Fruit fly (Drosophila melanogaster) whole organism, embryonic: ENCODE results near the gene BtbVII.
A peak's percentile ranks its signal among the peaks of the same experiment; 100 is the strongest.

Experiments used
- Ada2b ChIP-seq: fragments of 200-800 bp; sonication (Bioruptor generic); IDR thresholded peaks from 2 replicates; pipeline ENCODE4 v1.3.6; 2022; ENCODE audit warnings: missing biosample characterization, missing genetic modification characterization
- Atf-2 ChIP-seq: fragments of 200-800 bp; sonication (Bioruptor generic); optimal IDR thresholded peaks from 2 replicates; lab custom pipeline; 2016; ENCODE audit warnings: missing biosample characterization, missing genetic modification characterization
- CG10209 ChIP-seq: fragments of 200-800 bp; sonication (Bioruptor generic); optimal IDR thresholded peaks from 3 replicates; lab custom pipeline; 2017; ENCODE audit warnings: missing biosample characterization, mild to moderate bottlenecking, missing genetic modification characterization, missing genetic modification reagents
- CG10366 ChIP-seq: fragments of 200-800 bp; sonication (Bioruptor generic); IDR thresholded peaks from 2 replicates; pipeline ENCODE4 v1.3.6; 2022; ENCODE audit warnings: missing biosample characterization, missing genetic modification characterization
- CG12071 ChIP-seq: fragments of 200-800 bp; sonication (Bioruptor generic); optimal IDR thresholded peaks from 3 replicates; lab custom pipeline; 2018; ENCODE audit warnings: missing biosample characterization, mild to moderate bottlenecking, missing genetic modification characterization
- CG14710 ChIP-seq: fragments of 200-800 bp; sonication (Bioruptor generic); optimal IDR thresholded peaks from 3 replicates; lab custom pipeline; 2019; ENCODE audit warnings: missing biosample characterization, mild to moderate bottlenecking, missing genetic modification characterization, moderate library complexity
- CG15479 ChIP-seq: fragments of 200-800 bp; sonication (Bioruptor generic); optimal IDR thresholded peaks from 3 replicates; lab custom pipeline; 2019; ENCODE audit warnings: missing biosample characterization, mild to moderate bottlenecking, missing genetic modification characterization, moderate library complexity
- CG1792 ChIP-seq: fragments of 200-800 bp; sonication (Bioruptor generic); optimal IDR thresholded peaks from 2 replicates; lab custom pipeline; 2016; ENCODE audit warnings: missing biosample characterization, missing genetic modification characterization
- CG31441 ChIP-seq: fragments of 200-800 bp; sonication (Bioruptor generic); IDR thresholded peaks from 2 replicates; pipeline ENCODE4 v1.3.6; 2022; ENCODE audit warnings: missing biosample characterization, missing genetic modification characterization
- CG34376 ChIP-seq: fragments of 200-800 bp; sonication (Bioruptor generic); optimal IDR thresholded peaks from 2 replicates; lab custom pipeline; 2018; ENCODE audit warnings: missing biosample characterization, mild to moderate bottlenecking, missing genetic modification characterization
- CG3847 ChIP-seq: fragments of 200-800 bp; sonication (Bioruptor generic); IDR thresholded peaks from 2 replicates; pipeline ENCODE4 v1.3.6; 2022; ENCODE audit warnings: missing biosample characterization, missing genetic modification characterization
- CG43689 ChIP-seq: fragments of 200-800 bp; sonication (Bioruptor generic); IDR thresholded peaks from 2 replicates; pipeline ENCODE4 v1.3.6; 2022; ENCODE audit warnings: missing biosample characterization, missing genetic modification characterization
- CG6254 ChIP-seq: fragments of 200-800 bp; sonication (Bioruptor generic); optimal IDR thresholded peaks from 3 replicates; lab custom pipeline; 2017; ENCODE audit warnings: mild to moderate bottlenecking, missing biosample characterization, missing genetic modification reagents, missing genetic modification characterization
- CG7556 ChIP-seq: fragments of 200-800 bp; sonication (Bioruptor generic); optimal IDR thresholded peaks from 2 replicates; lab custom pipeline; 2017; ENCODE audit warnings: missing biosample characterization, mild to moderate bottlenecking, missing genetic modification characterization
- D19B ChIP-seq: fragments of 200-800 bp; sonication (Bioruptor generic); optimal IDR thresholded peaks from 2 replicates; lab custom pipeline; 2017; ENCODE audit warnings: missing biosample characterization, mild to moderate bottlenecking, missing genetic modification characterization
- Deaf1 ChIP-seq: fragments of 200-800 bp; optimal IDR thresholded peaks from 3 replicates; lab custom pipeline; 2019; ENCODE audit warnings: missing biosample characterization, mild to moderate bottlenecking, missing genetic modification characterization, moderate library complexity
- Dip2 ChIP-seq: fragments of 200-800 bp; sonication (Bioruptor generic); IDR thresholded peaks from 2 replicates; pipeline ENCODE4 v1.3.6; 2022; ENCODE audit warnings: missing biosample characterization, missing genetic modification characterization
- Ets97D ChIP-seq: fragments of 200-800 bp; sonication (Bioruptor generic); optimal IDR thresholded peaks from 3 replicates; lab custom pipeline; 2016; ENCODE audit warnings: missing biosample characterization, missing genetic modification characterization
- Fer2 ChIP-seq: fragments of 200-800 bp; sonication (Bioruptor generic); optimal IDR thresholded peaks from 2 replicates; lab custom pipeline; 2018; ENCODE audit warnings: missing biosample characterization, mild to moderate bottlenecking, missing genetic modification characterization, moderate library complexity
- Gsc ChIP-seq: fragments of 200-800 bp; sonication (Bioruptor generic); IDR thresholded peaks from 2 replicates; pipeline ENCODE4 v1.3.6; 2022; ENCODE audit warnings: missing biosample characterization, missing genetic modification characterization
- HLH4C ChIP-seq: fragments of 200-800 bp; sonication (Bioruptor generic); IDR thresholded peaks from 3 replicates; pipeline ENCODE4 v1.3.6; 2022; ENCODE audit warnings: missing biosample characterization, missing genetic modification characterization; ENCODE audit not compliant: partially characterized antibody
- Hmx ChIP-seq: fragments of 200-800 bp; sonication (Bioruptor generic); optimal IDR thresholded peaks from 2 replicates; lab custom pipeline; 2016; ENCODE audit warnings: missing biosample characterization, missing genetic modification characterization
- Opbp ChIP-seq: fragments of 200-800 bp; sonication (Bioruptor generic); IDR thresholded peaks from 3 replicates; pipeline ENCODE4 v1.3.6; 2022; ENCODE audit warnings: missing biosample characterization, missing genetic modification characterization; ENCODE audit not compliant: partially characterized antibody
- Optix ChIP-seq: fragments of 200-800 bp; sonication (Bioruptor generic); IDR thresholded peaks from 3 replicates; pipeline ENCODE4 v1.3.6; 2022; ENCODE audit warnings: missing biosample characterization, missing genetic modification characterization
- Ravus ChIP-seq: fragments of 200-800 bp; sonication (Bioruptor generic); IDR thresholded peaks from 2 replicates; pipeline ENCODE4 v1.3.6; 2022; ENCODE audit warnings: missing biosample characterization, missing genetic modification characterization
- Stat92E ChIP-seq, 3 experiments: fragments of >200 bp in 2 of 3; fragments of 200-800 bp in 1 of 3; sonication (Bioruptor generic) in 1 of 3; optimal IDR thresholded peaks; 2 replicates each; lab custom pipeline; 2017 to 2019; ENCODE audit warnings: missing biosample characterization in 3 of 3, missing genetic modification characterization in 3 of 3, mild to moderate bottlenecking in 1 of 3, moderate library complexity in 1 of 3
- TFAM ChIP-seq: fragments of 200-800 bp; sonication (Bioruptor generic); optimal IDR thresholded peaks from 2 replicates; lab custom pipeline; 2017; ENCODE audit warnings: missing biosample characterization, missing genetic modification characterization, inconsistent platforms
- Tbp ChIP-seq: fragments of >200 bp; optimal IDR thresholded peaks from 2 replicates; lab custom pipeline; 2018; ENCODE audit warnings: missing biosample characterization, missing genetic modification characterization
- bigmax ChIP-seq: fragments of 200-800 bp; sonication (Bioruptor generic); optimal IDR thresholded peaks from 2 replicates; lab custom pipeline; 2018; ENCODE audit warnings: missing biosample characterization, mild to moderate bottlenecking, missing genetic modification characterization
- ci ChIP-seq: fragments of 200-800 bp; sonication (Bioruptor generic); IDR thresholded peaks from 3 replicates; pipeline ENCODE4 v1.3.6; 2022; ENCODE audit warnings: missing biosample characterization, missing genetic modification characterization
- cwo ChIP-seq: fragments of 200-800 bp; sonication (Bioruptor generic); optimal IDR thresholded peaks from 3 replicates; lab custom pipeline; 2017; ENCODE audit warnings: missing biosample characterization, missing genetic modification characterization, mild to moderate bottlenecking, moderate library complexity, missing genetic modification reagents
- danr ChIP-seq: fragments of 200-800 bp; sonication (Bioruptor generic); IDR thresholded peaks from 2 replicates; pipeline ENCODE4 v1.3.6; 2022; ENCODE audit warnings: missing biosample characterization, missing genetic modification characterization
- ems ChIP-seq: fragments of 200-800 bp; sonication (Bioruptor generic); optimal IDR thresholded peaks from 3 replicates; lab custom pipeline; 2016; ENCODE audit warnings: missing biosample characterization, missing genetic modification characterization
- exex ChIP-seq: fragments of 200-800 bp; sonication (Bioruptor generic); optimal IDR thresholded peaks from 4 replicates; lab custom pipeline; 2018; ENCODE audit warnings: missing biosample characterization, mild to moderate bottlenecking, missing genetic modification characterization, moderate library complexity
- fd102C ChIP-seq: fragments of 200-800 bp; sonication (Bioruptor generic); optimal IDR thresholded peaks from 2 replicates; lab custom pipeline; 2018; ENCODE audit warnings: missing biosample characterization, mild to moderate bottlenecking, missing genetic modification characterization, moderate library complexity
- fd3F ChIP-seq: fragments of 200-800 bp; sonication (Bioruptor generic); optimal IDR thresholded peaks from 2 replicates; lab custom pipeline; 2018; ENCODE audit warnings: missing biosample characterization, mild to moderate bottlenecking, missing genetic modification characterization, moderate library complexity
- gem ChIP-seq: fragments of 200-800 bp; sonication (Bioruptor generic); optimal IDR thresholded peaks from 2 replicates; lab custom pipeline; 2019; ENCODE audit warnings: missing biosample characterization, mild to moderate bottlenecking, missing genetic modification characterization, moderate library complexity
- gfzf ChIP-seq: fragments of 200-800 bp; sonication (Bioruptor generic); optimal IDR thresholded peaks from 2 replicates; lab custom pipeline; 2016; ENCODE audit warnings: missing biosample characterization, mild to moderate bottlenecking, missing genetic modification characterization, moderate library complexity
- gsb-n ChIP-seq: fragments of 200-800 bp; sonication (Bioruptor generic); optimal IDR thresholded peaks from 3 replicates; lab custom pipeline; 2018; ENCODE audit warnings: missing biosample characterization, mild to moderate bottlenecking, missing genetic modification characterization
- jumu ChIP-seq: fragments of 200-800 bp; sonication (Bioruptor generic); optimal IDR thresholded peaks from 3 replicates; lab custom pipeline; 2016; ENCODE audit warnings: missing biosample characterization, missing genetic modification characterization
- lab ChIP-seq: fragments of 200-800 bp; sonication (Bioruptor generic); optimal IDR thresholded peaks from 3 replicates; lab custom pipeline; 2017; ENCODE audit warnings: missing biosample characterization, missing genetic modification characterization, mild to moderate bottlenecking, moderate library complexity, missing genetic modification reagents
- nmo ChIP-seq: fragments of 200-800 bp; sonication (Bioruptor generic); optimal IDR thresholded peaks from 2 replicates; lab custom pipeline; 2018; ENCODE audit warnings: missing biosample characterization, mild to moderate bottlenecking, missing genetic modification characterization, moderate library complexity
- psq ChIP-seq: fragments of 200-800 bp; sonication (Bioruptor generic); optimal IDR thresholded peaks from 2 replicates; lab custom pipeline; 2017; ENCODE audit warnings: missing biosample characterization, missing genetic modification characterization
- pum ChIP-seq: fragments of 200-800 bp; sonication (Bioruptor generic); optimal IDR thresholded peaks from 2 replicates; lab custom pipeline; 2016; ENCODE audit warnings: missing biosample characterization, missing genetic modification characterization
- sima ChIP-seq: fragments of 200-800 bp; sonication (Bioruptor generic); optimal IDR thresholded peaks from 2 replicates; lab custom pipeline; 2016; ENCODE audit warnings: missing biosample characterization, missing genetic modification characterization
- sqz ChIP-seq: fragments of 200-800 bp; sonication (Bioruptor generic); optimal IDR thresholded peaks from 3 replicates; lab custom pipeline; 2018; ENCODE audit warnings: missing biosample characterization, mild to moderate bottlenecking, missing genetic modification characterization
- unc-4 ChIP-seq: fragments of 200-800 bp; sonication (Bioruptor generic); IDR thresholded peaks from 2 replicates; pipeline ENCODE4 v1.3.6; 2022; ENCODE audit warnings: missing biosample characterization, missing genetic modification characterization; ENCODE audit not compliant: partially characterized antibody
- vnd ChIP-seq: fragments of 200-800 bp; sonication (Bioruptor generic); IDR thresholded peaks from 3 replicates; pipeline ENCODE4 v1.3.6; 2022; ENCODE audit warnings: missing biosample characterization, missing genetic modification characterization; ENCODE audit not compliant: partially characterized antibody

BtbVII gene

DNA sequence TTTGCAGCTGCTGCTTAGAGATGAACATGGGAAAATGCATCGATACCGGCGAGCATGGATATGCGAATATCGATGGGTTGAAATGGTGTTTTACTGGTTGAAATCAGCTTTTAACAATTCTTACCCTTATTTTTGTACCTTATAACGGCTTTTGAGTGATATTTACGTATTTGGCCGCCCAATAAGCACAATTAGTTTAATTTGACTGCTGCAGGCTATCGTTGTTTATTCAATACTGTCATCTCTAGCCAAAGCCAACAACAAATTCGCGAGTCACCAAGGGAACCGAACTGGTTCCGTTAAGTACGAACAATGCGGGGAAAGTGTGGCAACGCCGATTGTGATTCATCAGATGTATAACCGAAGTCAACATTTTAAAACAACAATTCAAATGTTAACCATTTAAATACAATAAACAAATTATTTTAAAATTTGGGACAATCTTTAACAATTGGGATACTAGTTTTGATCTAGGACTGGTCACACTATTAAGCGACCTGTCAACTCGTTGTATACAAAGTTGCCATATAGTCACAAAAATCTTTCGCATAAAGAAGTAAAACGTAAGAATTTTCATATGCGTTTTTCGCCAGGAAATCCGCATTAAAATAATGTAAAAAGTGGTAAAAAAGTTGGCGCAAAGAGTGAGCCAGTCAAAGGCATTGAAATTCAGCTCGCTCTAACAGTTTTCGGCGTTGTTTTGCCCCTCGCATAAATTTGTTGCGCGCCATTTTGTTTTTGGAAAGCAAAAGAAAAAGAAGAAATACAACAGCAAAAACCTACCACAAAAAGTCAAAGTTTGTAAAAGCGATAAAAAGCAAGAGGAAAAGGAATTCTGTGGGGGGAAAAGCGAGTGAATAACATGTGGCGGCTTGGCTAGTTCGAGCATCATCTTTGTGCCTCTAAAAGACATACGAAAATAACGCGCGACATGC lies at the start of gene BtbVII, which contains the start of gene Usp5 (continued):
- TF ChIP-seq TFAM (GFP tag; lab: Kevin White, UChicago) (no peak), CG43689 (GFP tag; lab: Robert Waterston, UW) (no peak), Optix (peak; percentile 33; the same call in 1 of the 3 replicates), nmo (GFP tag; lab: Kevin White, UChicago) (peak; percentile 61), pum (peak; percentile 50), CG15479 (no peak), HLH4C (GFP tag; lab: Robert Waterston, UW) (peak; percentile 93), Dip2 (GFP tag; lab: Robert Waterston, UW) (no peak), CG10209 (GFP tag; lab: Kevin White, UChicago) (peak; percentile 56), gsb-n (tag; lab: Kevin White, UChicago) (no peak), ci (GFP tag; lab: Robert Waterston, UW) (peak; percentile 40; the same call in 1 of the 3 replicates), D19B (GFP tag; lab: Kevin White, UChicago) (no peak), sqz (GFP tag; lab: Kevin White, UChicago) (peak; percentile 53), lab (GFP tag; lab: Kevin White, UChicago) (peak; percentile 67), Tbp (GFP tag; lab: Kevin White, UChicago) (no peak), fd3F (GFP tag; lab: Kevin White, UChicago) (peak; percentile 36), Ada2b (GFP tag; lab: Robert Waterston, UW) (peak; percentile 51), CG31441 (peak; percentile 49; the same call in 1 of the 2 replicates), sima (GFP tag; lab: Kevin White, UChicago) (no peak), gfzf (GFP tag; lab: Kevin White, UChicago) (peak; percentile 78), psq (GFP tag; lab: Kevin White, UChicago) (no peak), Ets97D (GFP tag; lab: Kevin White, UChicago) (peak; percentile 78), danr (no peak), jumu (GFP tag; lab: Kevin White, UChicago) (peak; percentile 61), cwo (GFP tag; lab: Kevin White, UChicago) (no peak), CG14710 (peak; percentile 73), Fer2 (tag; lab: Kevin White, UChicago) (no peak), Ravus (GFP tag; lab: Robert Waterston, UW) (no peak), gem (tag; lab: Kevin White, UChicago) (peak; percentile 65), Atf-2 (GFP tag; lab: Kevin White, UChicago) (peak; percentile 10), vnd (GFP tag; lab: Robert Waterston, UW) (peak; percentile 96), Deaf1 (no peak), exex (tag; lab: Kevin White, UChicago) (peak; percentile 16), ems (GFP tag; lab: Kevin White, UChicago) (peak; percentile 67), CG3847 (GFP tag; lab: Robert Waterston, UW) (peak; percentile 68), Gsc (GFP tag; lab: Robert Waterston, UW) (no peak), Stat92E (GFP tag; optimal IDR thresholded peaks at IDR 0.05; lab: Kevin White, UChicago) (peak in 1 of 3 experiments; percentile 13), CG7556 (GFP tag; lab: Kevin White, UChicago) (no peak), unc-4 (GFP tag; lab: Robert Waterston, UW) (peak; percentile 98), CG1792 (peak; percentile 33), CG12071 (GFP tag; lab: Kevin White, UChicago) (no peak), bigmax (GFP tag; lab: Kevin White, UChicago) (no peak), CG34376 (GFP tag; lab: Kevin White, UChicago) (peak; percentile 81), fd102C (GFP tag; lab: Kevin White, UChicago) (no peak), CG10366 (GFP tag; lab: Robert Waterston, UW) (peak; percentile 50), Opbp (GFP tag; lab: Robert Waterston, UW) (peak; percentile 87; the same call in 2 of the 3 replicates), CG6254 (GFP tag; lab: Kevin White, UChicago) (no peak), Hmx (GFP tag; lab: Kevin White, UChicago) (no peak)
